ENCODE assay signal across 2 fruit fly cellular contexts in genomic region chr3L:14276129-14276528, dm6.
TF ChIP-seq lines count a peak whose summit lies in the region.

No protein-coding gene starts in this region.

- TF ChIP-seq CTCF in whole organism, embryonic (GFP tag; optimal IDR thresholded peaks at IDR 0.05; lab: Kevin White, UChicago), result no peak

TF ChIP-seq in whole organism, embryonic, 481 proteins besides CTCF, POLR2A, EP300 and RAD21:
- TF ChIP-seq CG15601 (tag; optimal IDR thresholded peaks at IDR 0.05; lab: Kevin White, UChicago), result no peak
- no peak for TF ChIP-seq hth (optimal IDR thresholded peaks at IDR 0.05; lab: Kevin White, UChicago)
- TF ChIP-seq CG10431 (GFP tag; optimal IDR thresholded peaks at IDR 0.05; lab: Kevin White, UChicago), result peak; percentile 39
- no peak for TF ChIP-seq scrt (GFP tag; optimal IDR thresholded peaks at IDR 0.05; lab: Kevin White, UChicago)
- TF ChIP-seq CG12071 (GFP tag; optimal IDR thresholded peaks at IDR 0.05; lab: Kevin White, UChicago), result no peak
- no peak for TF ChIP-seq CG14965 (GFP tag; optimal IDR thresholded peaks at IDR 0.05; lab: Kevin White, UChicago; ENCODE audit: borderline replicate concordance)
- TF ChIP-seq seq (GFP tag; IDR thresholded peaks at IDR 0.05; lab: Robert Waterston, UW), result no peak
- no peak for TF ChIP-seq CG4282 (GFP tag; optimal IDR thresholded peaks at IDR 0.05; lab: Kevin White, UChicago)
- TF ChIP-seq zen (tag; optimal IDR thresholded peaks at IDR 0.05; lab: Kevin White, UChicago), result peak; percentile 69
- TF ChIP-seq Kr (GFP tag; optimal IDR thresholded peaks at IDR 0.05; lab: Kevin White, UChicago), result peak; percentile 27
- TF ChIP-seq lilli (GFP tag; optimal IDR thresholded peaks at IDR 0.05; lab: Kevin White, UChicago), result no peak
- TF ChIP-seq sim (GFP tag; IDR thresholded peaks at IDR 0.05; lab: Robert Waterston, UW), result no peak
- no peak for TF ChIP-seq ham (GFP tag; IDR thresholded peaks at IDR 0.05; lab: Robert Waterston, UW)
- peak; percentile 82 for TF ChIP-seq kni (GFP tag; optimal IDR thresholded peaks at IDR 0.05; lab: Kevin White, UChicago)
- TF ChIP-seq ewg (GFP tag; optimal IDR thresholded peaks at IDR 0.05; lab: Kevin White, UChicago), result no peak
- peak; percentile 74 for TF ChIP-seq CG15479 (GFP tag; optimal IDR thresholded peaks at IDR 0.05; lab: Kevin White, UChicago)
- no peak for TF ChIP-seq CG16779 (GFP tag; IDR thresholded peaks at IDR 0.05; lab: Robert Waterston, UW)
- TF ChIP-seq CG9727 (GFP tag; optimal IDR thresholded peaks at IDR 0.05; lab: Kevin White, UChicago), result no peak
- no peak for TF ChIP-seq CG33557 (GFP tag; optimal IDR thresholded peaks at IDR 0.05; lab: Kevin White, UChicago)
- no peak for TF ChIP-seq crp (GFP tag; optimal IDR thresholded peaks at IDR 0.05; lab: Kevin White, UChicago)
- no peak for TF ChIP-seq CG30431 (GFP tag; optimal IDR thresholded peaks at IDR 0.05; lab: Kevin White, UChicago)
- no peak for TF ChIP-seq jumu (GFP tag; optimal IDR thresholded peaks at IDR 0.05; lab: Kevin White, UChicago)
- TF ChIP-seq CG32772 (GFP tag; IDR thresholded peaks at IDR 0.05; lab: Robert Waterston, UW), result peak; percentile 46; the same call in 1 of the 2 replicates
- peak; percentile 15 for TF ChIP-seq vfl (GFP tag; optimal IDR thresholded peaks at IDR 0.05; lab: Kevin White, UChicago)
- TF ChIP-seq CG7987 (GFP tag; optimal IDR thresholded peaks at IDR 0.05; lab: Kevin White, UChicago), result no peak
- 0 out of 3 replicates have a peak, but pooled peaks have one; percentile 26 for TF ChIP-seq CG2199 (GFP tag; IDR thresholded peaks at IDR 0.05; lab: Robert Waterston, UW)
- TF ChIP-seq zfh1 (GFP tag; IDR thresholded peaks at IDR 0.05; lab: Robert Waterston, UW), result 0 out of 3 replicates have a peak, but pooled peaks have one; percentile 14
- no peak for TF ChIP-seq Asciz (GFP tag; optimal IDR thresholded peaks at IDR 0.05; lab: Kevin White, UChicago)
- no peak for TF ChIP-seq Fer1 (GFP tag; optimal IDR thresholded peaks at IDR 0.05; lab: Kevin White, UChicago)
- TF ChIP-seq CG17385 (GFP tag; optimal IDR thresholded peaks at IDR 0.05; lab: Kevin White, UChicago), result peak; percentile 36
- TF ChIP-seq bcd (GFP tag; optimal IDR thresholded peaks at IDR 0.05; lab: Kevin White, UChicago), result no peak
- TF ChIP-seq dmrt11E (tag; optimal IDR thresholded peaks at IDR 0.05; lab: Kevin White, UChicago), result no peak
- TF ChIP-seq pros (GFP tag; optimal IDR thresholded peaks at IDR 0.05; lab: Kevin White, UChicago), result peak; percentile 66
- TF ChIP-seq CG15514 (GFP tag; optimal IDR thresholded peaks at IDR 0.05; lab: Kevin White, UChicago), result no peak
- no peak for TF ChIP-seq chinmo (GFP tag; IDR thresholded peaks at IDR 0.05; lab: Robert Waterston, UW; ENCODE audit: partially characterized antibody)
- TF ChIP-seq lov (optimal IDR thresholded peaks at IDR 0.05; lab: Kevin White, UChicago), result no peak
- TF ChIP-seq lov (GFP tag; IDR thresholded peaks at IDR 0.05; lab: Robert Waterston, UW), result no peak
- TF ChIP-seq sqz (GFP tag; optimal IDR thresholded peaks at IDR 0.05; lab: Kevin White, UChicago), result peak; percentile 93
- no peak for TF ChIP-seq Nf-YA (GFP tag; IDR thresholded peaks at IDR 0.05; lab: Robert Waterston, UW)
- peak; percentile 82 for TF ChIP-seq gcm (GFP tag; optimal IDR thresholded peaks at IDR 0.05; lab: Kevin White, UChicago)
- no peak for TF ChIP-seq Oaz (GFP tag; IDR thresholded peaks at IDR 0.05; lab: Robert Waterston, UW)
TF ChIP-seq in whole organism, embryonic: peak in this region for 13.

TF ChIP-seq in whole organism, pupa, 21 proteins besides CTCF, POLR2A, EP300 and RAD21:
- TF ChIP-seq CG13204 (GFP tag; optimal IDR thresholded peaks at IDR 0.05; lab: Kevin White, UChicago), result no peak
- TF ChIP-seq EcR (GFP tag; optimal IDR thresholded peaks at IDR 0.05; lab: Kevin White, UChicago), result peak; percentile 24
- TF ChIP-seq rn (GFP tag; IDR thresholded peaks at IDR 0.05; lab: Robert Waterston, UW), result no peak
